Worm (Caenorhabditis elegans) whole organism, L1 larva: Measurements from ENCODE around the gene Y41D4A.1.

Experiments used
- C04F5.9 ChIP-seq: sonication (generic microtip); optimal IDR thresholded peaks from 2 replicates; lab custom pipeline; 2016; ENCODE audit warnings: missing genetic modification characterization, missing compliant biosample characterization
- C34B4.2 ChIP-seq: sonication (generic microtip); optimal IDR thresholded peaks from 2 replicates; lab custom pipeline; 2017; ENCODE audit warnings: mild to moderate bottlenecking, missing genetic modification characterization, missing compliant biosample characterization
- Y116A8C.19 ChIP-seq: sonication (generic microtip); optimal IDR thresholded peaks from 2 replicates; lab custom pipeline; 2016; ENCODE audit warnings: missing compliant biosample characterization, missing genetic modification characterization, borderline replicate concordance
- aha-1 ChIP-seq: fragments of 150-350 bp; optimal IDR thresholded peaks from 2 replicates; lab custom pipeline; 2014; ENCODE audit warnings: missing biosample characterization, missing genetic modification characterization
- alr-1 ChIP-seq: fragments of 200-800 bp; sonication (Bioruptor generic); optimal IDR thresholded peaks from 2 replicates; lab custom pipeline; 2018; ENCODE audit warnings: borderline replicate concordance, mild to moderate bottlenecking, missing genetic modification characterization, missing compliant biosample characterization
- blmp-1 ChIP-seq: fragments of 150-350 bp; optimal IDR thresholded peaks from 2 replicates; lab custom pipeline; 2014; ENCODE audit warnings: missing biosample characterization, missing genetic modification characterization
- ceh-82 ChIP-seq, 3 experiments: fragments of 150-350 bp in 1 of 3; sonication (generic microtip) in 2 of 3; optimal IDR thresholded peaks; 2 replicates each; lab custom pipeline; 2014 to 2017; ENCODE audit warnings: missing biosample characterization in 3 of 3, missing genetic modification characterization in 3 of 3
- ceh-88 ChIP-seq: fragments of 200-800 bp; sonication (Bioruptor generic); IDR thresholded peaks from 2 replicates; pipeline ENCODE4 v1.3.6; 2022; ENCODE audit warnings: missing genetic modification characterization, missing compliant biosample characterization
- ces-1 ChIP-seq: fragments of 150-350 bp; optimal IDR thresholded peaks from 2 replicates; lab custom pipeline; 2014; ENCODE audit warnings: missing biosample characterization, missing genetic modification reagents, missing genetic modification characterization
- dsc-1 ChIP-seq: sonication (generic microtip); optimal IDR thresholded peaks from 2 replicates; lab custom pipeline; 2016; ENCODE audit warnings: mild to moderate bottlenecking, missing genetic modification characterization, missing compliant biosample characterization
- efl-1 ChIP-seq, 4 experiments: fragments of 150-350 bp; optimal IDR thresholded peaks in 3 of 4; peaks in 1 of 4; 1 replicate in 1 of 4; 2 replicates in 3 of 4; lab custom pipeline; 2014; ENCODE audit warnings: missing biosample characterization in 2 of 4, missing genetic modification characterization in 2 of 4, missing genetic modification reagents in 2 of 4
- efl-3 ChIP-seq: fragments of 200-800 bp; sonication (Bioruptor generic); optimal IDR thresholded peaks from 2 replicates; lab custom pipeline; 2018; ENCODE audit warnings: mild to moderate bottlenecking, missing genetic modification characterization, missing compliant biosample characterization
- elt-2 ChIP-seq: sonication (generic microtip); optimal IDR thresholded peaks from 2 replicates; lab custom pipeline; 2016; ENCODE audit warnings: missing genetic modification characterization, mild to moderate bottlenecking, inconsistent platforms, missing compliant biosample characterization, missing genetic modification reagents
- fkh-4 ChIP-seq: sonication (generic microtip); optimal IDR thresholded peaks from 2 replicates; lab custom pipeline; 2016; ENCODE audit warnings: missing compliant biosample characterization, missing genetic modification characterization, borderline replicate concordance
- grh-1 ChIP-seq: fragments of 200-800 bp; sonication (Bioruptor generic); IDR thresholded peaks from 2 replicates; pipeline ENCODE4 v1.3.6; 2022; ENCODE audit warnings: missing genetic modification reagents, missing genetic modification characterization, missing compliant biosample characterization
- hlh-17 ChIP-seq: fragments of 200-800 bp; sonication (Bioruptor generic); optimal IDR thresholded peaks from 2 replicates; lab custom pipeline; 2018; ENCODE audit warnings: missing genetic modification characterization, mild to moderate bottlenecking, missing compliant biosample characterization, moderate library complexity, borderline replicate concordance
- isw-1 ChIP-seq: fragments of 200-800 bp; sonication (Bioruptor generic); IDR thresholded peaks from 2 replicates; pipeline ENCODE4 v1.3.6; 2022; ENCODE audit warnings: missing genetic modification characterization, missing compliant biosample characterization
- jun-1 ChIP-seq: fragments of 150-350 bp; optimal IDR thresholded peaks from 2 replicates; lab custom pipeline; 2014; ENCODE audit warnings: missing biosample characterization, missing genetic modification reagents, missing genetic modification characterization
- lin-13 ChIP-seq: fragments of 150-350 bp; optimal IDR thresholded peaks from 2 replicates; lab custom pipeline; 2014; ENCODE audit warnings: missing biosample characterization, missing genetic modification reagents, missing genetic modification characterization
- lin-14 ChIP-seq: fragments of 200-800 bp; sonication (Bioruptor generic); optimal IDR thresholded peaks from 2 replicates; lab custom pipeline; 2018; ENCODE audit warnings: mild to moderate bottlenecking, missing genetic modification characterization, moderate library complexity, missing compliant biosample characterization
- lin-15B ChIP-seq: fragments of 150-350 bp; sonication (generic microtip); optimal IDR thresholded peaks from 3 replicates; lab custom pipeline; 2014; ENCODE audit warnings: missing biosample characterization, missing genetic modification characterization
- lin-35 ChIP-seq, 2 experiments: fragments of 150-350 bp; optimal IDR thresholded peaks; 2 replicates each; lab custom pipeline; 2014; ENCODE audit warnings: missing biosample characterization in 2 of 2, missing genetic modification characterization in 2 of 2, missing genetic modification reagents in 2 of 2
- lsy-2 ChIP-seq, 2 experiments: fragments of 150-350 bp; optimal IDR thresholded peaks; 2 replicates each; lab custom pipeline; 2014; ENCODE audit warnings: missing biosample characterization in 2 of 2, missing genetic modification characterization in 2 of 2
- mab-9 ChIP-seq: fragments of 200-800 bp; sonication (Bioruptor generic); IDR thresholded peaks from 2 replicates; pipeline ENCODE4 v1.3.6; 2022; ENCODE audit warnings: missing genetic modification reagents, missing genetic modification characterization, missing compliant biosample characterization
- mdl-1 ChIP-seq, 2 experiments: fragments of 150-350 bp; optimal IDR thresholded peaks; 2 replicates each; lab custom pipeline; 2014 to 2017; ENCODE audit warnings: missing biosample characterization in 2 of 2, missing genetic modification characterization in 2 of 2, inconsistent platforms in 1 of 2
- nhr-11 ChIP-seq: fragments of 150-350 bp; optimal IDR thresholded peaks from 2 replicates; lab custom pipeline; 2014; ENCODE audit warnings: missing biosample characterization, missing genetic modification characterization
- nhr-20 ChIP-seq: sonication (generic microtip); optimal IDR thresholded peaks from 2 replicates; lab custom pipeline; 2016; ENCODE audit warnings: mild to moderate bottlenecking, missing genetic modification characterization, missing compliant biosample characterization
- nhr-47 ChIP-seq: sonication (generic microtip); optimal IDR thresholded peaks from 2 replicates; lab custom pipeline; 2016; ENCODE audit warnings: mild to moderate bottlenecking, missing genetic modification characterization, moderate library complexity, missing compliant biosample characterization
- nhr-76 ChIP-seq: sonication (generic microtip); optimal IDR thresholded peaks from 2 replicates; lab custom pipeline; 2017; ENCODE audit warnings: missing biosample characterization, missing genetic modification characterization
- nhr-85 ChIP-seq: sonication (generic microtip); peaks from one replicate; lab custom pipeline; 2016; ENCODE audit warnings: missing genetic modification characterization, inconsistent platforms, missing compliant biosample characterization
- pqm-1 ChIP-seq: sonication (generic microtip); optimal IDR thresholded peaks from 3 replicates; lab custom pipeline; 2017; ENCODE audit warnings: missing biosample characterization, missing genetic modification characterization
- rnt-1 ChIP-seq: sonication (generic microtip); optimal IDR thresholded peaks from 2 replicates; lab custom pipeline; 2016; ENCODE audit warnings: mild to moderate bottlenecking, missing genetic modification characterization, moderate library complexity, missing compliant biosample characterization
- skn-1 ChIP-seq: fragments of 150-350 bp; optimal IDR thresholded peaks from 2 replicates; lab custom pipeline; 2014; ENCODE audit warnings: missing biosample characterization, missing genetic modification characterization
- snpc-4 ChIP-seq: fragments of 150-350 bp; optimal IDR thresholded peaks from 2 replicates; lab custom pipeline; 2014; ENCODE audit warnings: missing biosample characterization, missing genetic modification characterization
- snu-23 ChIP-seq: sonication (generic microtip); optimal IDR thresholded peaks from 2 replicates; lab custom pipeline; 2016; ENCODE audit warnings: missing genetic modification characterization, missing compliant biosample characterization
- sox-4 ChIP-seq: sonication (generic microtip); optimal IDR thresholded peaks from 2 replicates; lab custom pipeline; 2016; ENCODE audit warnings: missing genetic modification characterization, missing compliant biosample characterization
- sptf-1 ChIP-seq: fragments of 150-350 bp; optimal IDR thresholded peaks from 2 replicates; lab custom pipeline; 2014; ENCODE audit warnings: missing biosample characterization, missing genetic modification characterization
- tlp-1 ChIP-seq: fragments of 150-350 bp; optimal IDR thresholded peaks from 2 replicates; lab custom pipeline; 2014; ENCODE audit warnings: missing biosample characterization, missing genetic modification characterization
- unc-30 ChIP-seq: sonication (generic microtip); optimal IDR thresholded peaks from 2 replicates; lab custom pipeline; 2017; ENCODE audit warnings: missing biosample characterization, missing genetic modification characterization
- unc-62 ChIP-seq: fragments of 150-350 bp; optimal IDR thresholded peaks from 2 replicates; lab custom pipeline; 2014; ENCODE audit warnings: missing biosample characterization, missing genetic modification reagents, missing genetic modification characterization
- xbp-1 ChIP-seq: sonication (generic microtip); optimal IDR thresholded peaks from 2 replicates; lab custom pipeline; 2016; ENCODE audit warnings: missing genetic modification characterization, missing compliant biosample characterization
- ztf-4 ChIP-seq: fragments of 150-350 bp; optimal IDR thresholded peaks from 2 replicates; lab custom pipeline; 2014; ENCODE audit warnings: missing biosample characterization, missing genetic modification characterization

The Y41D4A.1 gene

ce11 chrIV:1745453-1746051 is 26.4 kb upstream of the Y41D4A.1 start, which contains the start of the genes Y41D4A.6 and Y41D4A.4 (continued):
- TF ChIP-seq efl-3 (GFP tag; lab: Kevin White, UChicago) (no peak), isw-1 (GFP tag; lab: Robert Waterston, UW) (peak; percentile 85), C34B4.2 (no peak), lin-35 (GFP tag; optimal IDR thresholded peaks at IDR 0.05; lab: Kevin White, UChicago) (peak; percentile 82 to 88), pqm-1 (tag; lab: Kevin White, UChicago) (no peak), Y116A8C.19 (tag; lab: Kevin White, UChicago) (peak; percentile 45)
- TF ChIP-seq, all 84 proteins: peak for 54

- TF ChIP-seq ceh-88 (GFP tag; lab: Robert Waterston, UW) (no peak), ztf-4 (tag; lab: Kevin White, UChicago) (no peak), lin-14 (GFP tag; lab: Kevin White, UChicago) (peak; percentile 34), blmp-1 (no peak)
These were observed 20.7 kb upstream of the Y41D4A.1 start for ce11 chrIV:1751243-1751642.

- TF ChIP-seq nhr-11 (tag; lab: Kevin White, UChicago) (no peak), efl-1 (optimal IDR thresholded peaks at IDR 0.05; lab: Kevin White, UChicago) (no peak), efl-1 (GFP tag; optimal IDR thresholded peaks at IDR 0.05 in 1 of 2; lab: Kevin White, UChicago) (peak in 1 of 2 experiments; percentile 18)
- TF ChIP-seq, all 84 proteins: peak for 1
These were observed 19.5 kb upstream of the Y41D4A.1 start for ce11 chrIV:1752480-1752879.

ce11 chrIV:1753481-1753880 is 18.5 kb upstream of the Y41D4A.1 start, which contains the start of gene Y41D4A.3:
Gene Y41D4A.3, plus strand, starts transcription at chrIV:1753781.
- TF ChIP-seq grh-1 (GFP tag; lab: Robert Waterston, UW) (no peak), efl-3 (GFP tag; lab: Kevin White, UChicago) (no peak), ces-1 (GFP tag; lab: Kevin White, UChicago) (no peak), nhr-76 (tag; lab: Kevin White, UChicago) (no peak), blmp-1 (no peak), C04F5.9 (tag; lab: Kevin White, UChicago) (no peak), sox-4 (tag; lab: Kevin White, UChicago) (no peak), lin-15B (tag; lab: Kevin White, UChicago) (no peak), nhr-85 (tag; lab: Kevin White, UChicago) (no peak), aha-1 (tag; lab: Kevin White, UChicago) (no peak), isw-1 (GFP tag; lab: Robert Waterston, UW) (no peak), lin-13 (no peak), mab-9 (GFP tag; lab: Robert Waterston, UW) (no peak), ceh-82 (tag; optimal IDR thresholded peaks at IDR 0.05; lab: Kevin White, UChicago) (no peak)

ce11 chrIV:1758595-1758994 is 13.3 kb upstream of the Y41D4A.1 start:
- TF ChIP-seq jun-1 (tag; lab: Kevin White, UChicago): no peak
- TF ChIP-seq nhr-20: peak; percentile 3
- TF ChIP-seq unc-62 (GFP tag; lab: Kevin White, UChicago): no peak
- peak; percentile 15 to 45 for TF ChIP-seq lsy-2 (tag; optimal IDR thresholded peaks at IDR 0.05; lab: Kevin White, UChicago)
- no peak for TF ChIP-seq elt-2
- no peak for TF ChIP-seq skn-1 (tag; lab: Kevin White, UChicago)
- TF ChIP-seq mdl-1 (tag; optimal IDR thresholded peaks at IDR 0.05; lab: Kevin White, UChicago): peak in 1 of 2 experiments; percentile 38
- no peak for TF ChIP-seq dsc-1 (tag; lab: Kevin White, UChicago)
- TF ChIP-seq tlp-1 (tag; lab: Kevin White, UChicago): no peak
- no peak for TF ChIP-seq xbp-1
- TF ChIP-seq ces-1 (GFP tag; lab: Kevin White, UChicago): no peak
- peak; percentile 30 for TF ChIP-seq snu-23 (GFP tag; lab: Kevin White, UChicago)
- no peak for TF ChIP-seq lin-35 (GFP tag; optimal IDR thresholded peaks at IDR 0.05; lab: Kevin White, UChicago)
- TF ChIP-seq rnt-1: peak; percentile 77
- no peak for TF ChIP-seq alr-1 (tag; lab: Kevin White, UChicago)
- TF ChIP-seq Y116A8C.19 (tag; lab: Kevin White, UChicago): no peak
- no peak for TF ChIP-seq nhr-85 (tag; lab: Kevin White, UChicago)
- TF ChIP-seq isw-1 (GFP tag; lab: Robert Waterston, UW): no peak
- no peak for TF ChIP-seq fkh-4 (tag; lab: Kevin White, UChicago)
- TF ChIP-seq sptf-1: no peak
- TF ChIP-seq sox-4 (tag; lab: Kevin White, UChicago): no peak
- peak; percentile 44 for TF ChIP-seq lin-14 (GFP tag; lab: Kevin White, UChicago)
- TF ChIP-seq snpc-4 (tag; lab: Kevin White, UChicago): no peak
- TF ChIP-seq nhr-47 (tag; lab: Kevin White, UChicago): no peak
- no peak for TF ChIP-seq hlh-17 (GFP tag; lab: Kevin White, UChicago)
- peak; percentile 16 for TF ChIP-seq ztf-4 (tag; lab: Kevin White, UChicago)
- no peak for TF ChIP-seq C34B4.2
- TF ChIP-seq unc-30: no peak
- TF ChIP-seq lin-13: no peak
